Fruit fly (Drosophila melanogaster) whole organism, pupa: ENCODE measurements around the gene Rnb.

ENCODE experiments used
- CG10348 ChIP-seq: fragments of 200-800 bp; sonication (Bioruptor generic); IDR thresholded peaks from 2 replicates; pipeline ENCODE4 v1.3.6; 2022; ENCODE audit warnings: missing biosample characterization, missing genetic modification characterization
- CG12605 ChIP-seq: fragments of 200-800 bp; sonication (Bioruptor generic); IDR thresholded peaks from 2 replicates; pipeline ENCODE4 v1.3.6; 2022; ENCODE audit warnings: missing biosample characterization, missing genetic modification characterization
- CG13204 ChIP-seq: fragments of 200-800 bp; sonication (Bioruptor generic); optimal IDR thresholded peaks from 2 replicates; lab custom pipeline; 2018; ENCODE audit warnings: missing biosample characterization, mild to moderate bottlenecking, missing genetic modification characterization, moderate library complexity
- CG14655 ChIP-seq: fragments of 200-800 bp; sonication (Bioruptor generic); optimal IDR thresholded peaks from 3 replicates; lab custom pipeline; 2017; ENCODE audit warnings: mild to moderate bottlenecking, missing biosample characterization, missing genetic modification reagents, missing genetic modification characterization
- CG15710 ChIP-seq: fragments of 200-800 bp; sonication (Bioruptor generic); optimal IDR thresholded peaks from 2 replicates; lab custom pipeline; 2018; ENCODE audit warnings: missing biosample characterization, mild to moderate bottlenecking, missing genetic modification characterization, moderate library complexity
- CG17806 ChIP-seq: fragments of 200-800 bp; sonication (Bioruptor generic); optimal IDR thresholded peaks from 2 replicates; lab custom pipeline; 2018; ENCODE audit warnings: missing biosample characterization, mild to moderate bottlenecking, missing genetic modification characterization, moderate library complexity
- CG32121 ChIP-seq: fragments of 200-800 bp; sonication (Bioruptor generic); IDR thresholded peaks from 2 replicates; pipeline ENCODE4 v1.3.6; 2022; ENCODE audit warnings: missing biosample characterization, missing genetic modification characterization
- CG34367 ChIP-seq: fragments of 200-800 bp; sonication (Bioruptor generic); optimal IDR thresholded peaks from 2 replicates; lab custom pipeline; 2018; ENCODE audit warnings: missing biosample characterization, mild to moderate bottlenecking, missing genetic modification characterization
- CG4496 ChIP-seq: fragments of 200-800 bp; sonication (Bioruptor generic); IDR thresholded peaks from 3 replicates; pipeline ENCODE4 v1.3.6; 2022; ENCODE audit warnings: missing biosample characterization, missing genetic modification characterization
- CG8159 ChIP-seq: fragments of 200-800 bp; sonication (Bioruptor generic); optimal IDR thresholded peaks from 3 replicates; lab custom pipeline; 2018; ENCODE audit warnings: missing biosample characterization, mild to moderate bottlenecking, missing genetic modification characterization, moderate library complexity
- CG8301 ChIP-seq: fragments of 200-800 bp; sonication (Bioruptor generic); optimal IDR thresholded peaks from 2 replicates; lab custom pipeline; 2018; ENCODE audit warnings: missing biosample characterization, mild to moderate bottlenecking, missing genetic modification characterization
- CG9948 ChIP-seq: fragments of 200-800 bp; sonication (Bioruptor generic); optimal IDR thresholded peaks from 2 replicates; lab custom pipeline; 2018; ENCODE audit warnings: missing biosample characterization, mild to moderate bottlenecking, missing genetic modification characterization, moderate library complexity
- D1 ChIP-seq: fragments of 200-800 bp; sonication (Bioruptor generic); optimal IDR thresholded peaks from 2 replicates; lab custom pipeline; 2018; ENCODE audit warnings: missing biosample characterization, mild to moderate bottlenecking, missing genetic modification characterization, moderate library complexity
- EcR ChIP-seq: fragments of 200-800 bp; sonication (Bioruptor generic); optimal IDR thresholded peaks from 3 replicates; lab custom pipeline; 2019; ENCODE audit warnings: missing biosample characterization, missing genetic modification characterization, mild to moderate bottlenecking, moderate library complexity, missing genetic modification reagents
- Ets98B ChIP-seq: fragments of 200-800 bp; sonication (Bioruptor generic); IDR thresholded peaks from 2 replicates; pipeline ENCODE4 v1.3.6; 2022; ENCODE audit warnings: missing biosample characterization, missing genetic modification characterization
- Pif1A ChIP-seq: fragments of 200-800 bp; sonication (Bioruptor generic); optimal IDR thresholded peaks from 3 replicates; lab custom pipeline; 2016; ENCODE audit warnings: missing biosample characterization, missing genetic modification characterization
- Pif1B ChIP-seq: fragments of 200-800 bp; sonication (Bioruptor generic); optimal IDR thresholded peaks from 3 replicates; lab custom pipeline; 2016; ENCODE audit warnings: missing biosample characterization, missing genetic modification characterization
- Snoo ChIP-seq: fragments of 200-800 bp; sonication (Bioruptor generic); optimal IDR thresholded peaks from 3 replicates; lab custom pipeline; 2017; ENCODE audit warnings: missing biosample characterization, mild to moderate bottlenecking, missing genetic modification characterization, inconsistent platforms
- fd96Ca ChIP-seq: fragments of 200-800 bp; sonication (Bioruptor generic); IDR thresholded peaks from 3 replicates; pipeline ENCODE4 v1.3.6; 2022; ENCODE audit warnings: missing biosample characterization, missing genetic modification characterization
- gl ChIP-seq: fragments of 200-800 bp; sonication (Bioruptor generic); optimal IDR thresholded peaks from 2 replicates; lab custom pipeline; 2018; ENCODE audit warnings: missing biosample characterization, mild to moderate bottlenecking, missing genetic modification characterization
- rn ChIP-seq: fragments of 200-800 bp; sonication (Bioruptor generic); IDR thresholded peaks from 2 replicates; pipeline ENCODE4 v1.3.6; 2022; ENCODE audit warnings: missing biosample characterization, missing genetic modification characterization

Rnb gene

dm6 chr3R:29778139-29778984 is 20.8 kb downstream of the Rnb start:
- TF ChIP-seq CG12605 (GFP tag; lab: Robert Waterston, UW) (peak; percentile 33; the same call in 1 of the 2 replicates), EcR (GFP tag; lab: Kevin White, UChicago) (peak; percentile 68), fd96Ca (0 out of 3 replicates have a peak, but pooled peaks have one; percentile 32), gl (tag; lab: Kevin White, UChicago) (no peak), CG8159 (tag; lab: Kevin White, UChicago) (peak; percentile 66), rn (GFP tag; lab: Robert Waterston, UW) (no peak), CG10348 (GFP tag; lab: Robert Waterston, UW) (no peak), Ets98B (GFP tag; lab: Robert Waterston, UW) (no peak; the same call in 1 of the 2 replicates), CG34367 (peak; percentile 39), CG14655 (GFP tag; lab: Kevin White, UChicago) (peak; percentile 39), CG4496 (GFP tag; lab: Robert Waterston, UW) (0 out of 3 replicates have a peak, but pooled peaks have one; percentile 8), CG15710 (peak; percentile 50), CG9948 (tag; lab: Kevin White, UChicago) (peak; percentile 56), CG13204 (GFP tag; lab: Kevin White, UChicago) (peak; percentile 26), CG8301 (peak; percentile 19), D1 (no peak), Pif1B (GFP tag; lab: Kevin White, UChicago) (peak; percentile 22), Snoo (peak; percentile 60), CG17806 (tag; lab: Kevin White, UChicago) (peak; percentile 36), Pif1A (GFP tag; lab: Kevin White, UChicago) (peak; percentile 62)

- TF ChIP-seq CG8301 (no peak), Snoo (no peak), Pif1B (GFP tag; lab: Kevin White, UChicago) (no peak), CG8159 (tag; lab: Kevin White, UChicago) (no peak), CG12605 (GFP tag; lab: Robert Waterston, UW) (no peak), D1 (no peak), CG9948 (tag; lab: Kevin White, UChicago) (no peak), fd96Ca (no peak), CG15710 (no peak), CG13204 (GFP tag; lab: Kevin White, UChicago) (no peak), rn (GFP tag; lab: Robert Waterston, UW) (no peak), Pif1A (GFP tag; lab: Kevin White, UChicago) (no peak), CG32121 (no peak), CG34367 (no peak), CG4496 (GFP tag; lab: Robert Waterston, UW) (no peak), CG17806 (tag; lab: Kevin White, UChicago) (no peak), gl (tag; lab: Kevin White, UChicago) (no peak), CG10348 (GFP tag; lab: Robert Waterston, UW) (no peak), Ets98B (GFP tag; lab: Robert Waterston, UW) (no peak), EcR (GFP tag; lab: Kevin White, UChicago) (no peak)
Measured at dm6 chr3R:29777213-29777612, 21.9 kb downstream of the Rnb start.

- TF ChIP-seq CG8159 (tag; lab: Kevin White, UChicago) (peak; percentile 59), CG17806 (tag; lab: Kevin White, UChicago) (peak; percentile 5), CG9948 (tag; lab: Kevin White, UChicago) (peak; percentile 7), CG14655 (GFP tag; lab: Kevin White, UChicago) (peak; percentile 7), Snoo (no peak)
Measured at dm6 chr3R:29775755-29776686, 23.1 kb downstream of the Rnb start.

- peak; percentile 56; the same call in 1 of the 2 replicates for TF ChIP-seq Ets98B (GFP tag; lab: Robert Waterston, UW)
- peak; percentile 47; the same call in 2 of the 3 replicates for TF ChIP-seq fd96Ca
- no peak for TF ChIP-seq CG8301
- TF ChIP-seq CG15710, result no peak
- TF ChIP-seq gl (tag; lab: Kevin White, UChicago), result peak; percentile 9
- peak; percentile 26; the same call in 1 of the 2 replicates for TF ChIP-seq CG32121
- TF ChIP-seq CG34367, result no peak
- TF ChIP-seq CG13204 (GFP tag; lab: Kevin White, UChicago), result peak; percentile 50
- peak; percentile 41 for TF ChIP-seq EcR (GFP tag; lab: Kevin White, UChicago)
Measured at dm6 chr3R:29774360-29775193, 24.6 kb downstream of the Rnb start.
